Worm (Caenorhabditis elegans): ENCODE data around the gene set-2.
A peak's percentile ranks its signal among the peaks of the same experiment; 100 is the strongest.

Gene set-2

DNA sequence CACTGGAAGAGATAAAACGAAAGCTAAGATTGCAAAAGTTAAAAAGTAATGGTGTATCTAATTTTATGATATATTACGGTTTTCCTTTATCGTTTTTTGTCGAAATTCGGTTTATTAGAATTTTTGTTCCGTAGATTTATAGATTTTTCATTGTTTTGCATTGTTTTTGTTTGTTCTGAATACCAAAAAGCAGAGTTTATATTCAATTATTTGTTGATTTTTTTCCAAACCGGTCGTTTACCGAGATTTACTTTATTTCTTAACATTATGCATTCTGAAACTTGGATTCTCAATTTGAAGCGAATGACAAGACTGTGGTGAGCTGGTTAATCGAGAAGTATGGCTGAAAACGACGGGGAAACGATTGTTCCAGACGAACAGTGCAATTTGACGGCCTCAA, 7.0 kb upstream of the set-2 start, which contains the start of gene fsn-1:
Gene fsn-1, plus strand, starts transcription at position 301 of the 400 bp plus-strand sequence.
- no peak for TF ChIP-seq mml-1 (tag; optimal IDR thresholded peaks at IDR 0.05)
- TF ChIP-seq jun-1 (tag; optimal IDR thresholded peaks at IDR 0.05) = no peak
- TF ChIP-seq elt-2 (tag; optimal IDR thresholded peaks at IDR 0.05) = no peak
- no peak for TF ChIP-seq ama-1 (optimal IDR thresholded peaks at IDR 0.05)
- no peak for TF ChIP-seq R02D3.7 (tag; optimal IDR thresholded peaks at IDR 0.05)
- no peak for TF ChIP-seq egl-5 (tag; optimal IDR thresholded peaks at IDR 0.05)
- no peak for TF ChIP-seq unc-39 (tag; optimal IDR thresholded peaks at IDR 0.05)
- no peak for TF ChIP-seq ztf-11 (tag; optimal IDR thresholded peaks at IDR 0.05)
- TF ChIP-seq lsy-12 (tag; optimal IDR thresholded peaks at IDR 0.05) = no peak
- no peak for TF ChIP-seq skn-1 (tag; optimal IDR thresholded peaks at IDR 0.05)
- no peak for TF ChIP-seq nhr-43 (tag; optimal IDR thresholded peaks at IDR 0.05; ENCODE audit: poor library complexity, severe bottlenecking)
- TF ChIP-seq lin-39 (tag; optimal IDR thresholded peaks at IDR 0.05) = no peak
- TF ChIP-seq fkh-2 (tag; optimal IDR thresholded peaks at IDR 0.05) = no peak
- TF ChIP-seq nhr-12 (tag; optimal IDR thresholded peaks at IDR 0.05) = no peak

ce11 chrIII:4934896-4935628, 5.1 kb upstream of the set-2 start, which contains the start of gene mrps-18C:
mrps-18C (plus strand) TSS chrIII:4935578.
- TF ChIP-seq pqm-1 (tag; optimal IDR thresholded peaks at IDR 0.05) (no peak), egl-5 (tag; optimal IDR thresholded peaks at IDR 0.05) (no peak), pha-4 (tag; optimal IDR thresholded peaks at IDR 0.05) (peak; percentile 13), hmg-11 (tag; optimal IDR thresholded peaks at IDR 0.05) (peak; percentile 3), sea-2 (GFP tag; optimal IDR thresholded peaks at IDR 0.05) (no peak), lin-15B (tag; optimal IDR thresholded peaks at IDR 0.05) (peak; percentile 55), lin-39 (tag; optimal IDR thresholded peaks at IDR 0.05) (no peak), nhr-25 (tag; optimal IDR thresholded peaks at IDR 0.05) (no peak)

DNA sequence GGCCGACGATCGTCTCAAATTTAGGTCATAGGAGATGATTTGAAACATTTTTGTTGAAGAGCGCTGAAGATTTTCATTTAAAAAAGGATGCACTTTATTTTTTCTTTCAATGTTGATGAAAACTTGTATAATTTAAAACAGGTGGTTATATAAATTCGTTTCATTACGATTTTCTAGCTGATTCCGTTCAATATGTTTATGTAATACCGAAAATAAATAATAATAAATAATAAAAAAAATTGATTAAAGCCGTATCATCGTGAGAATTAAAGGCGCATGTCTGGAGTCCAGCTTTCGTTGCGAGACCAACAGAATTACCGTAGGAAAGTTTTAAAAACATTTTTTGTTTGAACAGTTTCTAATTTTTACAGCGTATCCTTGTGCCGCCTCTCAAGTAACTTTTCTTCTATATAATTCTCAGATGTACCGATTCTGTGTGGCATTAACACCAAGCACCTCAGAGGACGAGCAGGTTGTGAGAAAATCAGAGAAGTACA, 2.2 kb upstream of the set-2 start, which contains the start of the genes C26E6.12 and eri-9:
Gene C26E6.12, minus strand, starts transcription at position 51 of the 497 bp plus-strand sequence.
Gene eri-9, plus strand, starts transcription at position 248 of the 497 bp plus-strand sequence.
- no peak for TF ChIP-seq ztf-11 (tag; optimal IDR thresholded peaks at IDR 0.05)
- no peak for TF ChIP-seq mml-1 (tag; optimal IDR thresholded peaks at IDR 0.05)
- TF ChIP-seq jun-1 (tag; optimal IDR thresholded peaks at IDR 0.05) = no peak
- no peak for TF ChIP-seq egl-5 (tag; optimal IDR thresholded peaks at IDR 0.05)
- TF ChIP-seq pqm-1 (tag; optimal IDR thresholded peaks at IDR 0.05) = no peak
- no peak for TF ChIP-seq mdl-1 (tag; optimal IDR thresholded peaks at IDR 0.05)
- no peak for TF ChIP-seq fkh-10 (GFP tag; optimal IDR thresholded peaks at IDR 0.05)

- no peak for TF ChIP-seq mdl-1 (tag; optimal IDR thresholded peaks at IDR 0.05)
- TF ChIP-seq ceh-16 (tag; optimal IDR thresholded peaks at IDR 0.05) = no peak
- no peak for TF ChIP-seq nhr-23 (tag; optimal IDR thresholded peaks at IDR 0.05)
- TF ChIP-seq R02D3.7 (tag; optimal IDR thresholded peaks at IDR 0.05) = no peak
- no peak for TF ChIP-seq nhr-77 (tag; optimal IDR thresholded peaks at IDR 0.05)
- TF ChIP-seq nhr-43 (tag; optimal IDR thresholded peaks at IDR 0.05; ENCODE audit: poor library complexity, severe bottlenecking) = no peak
These were observed 5.9 kb downstream of the set-2 start for ce11 chrIII:4924134-4924533.

- TF ChIP-seq lin-39 (tag; optimal IDR thresholded peaks at IDR 0.05) = peak; percentile 6
- TF ChIP-seq nhr-43 (tag; optimal IDR thresholded peaks at IDR 0.05; ENCODE audit: poor library complexity, severe bottlenecking) = peak; percentile 71
- TF ChIP-seq nfya-1 (tag; optimal IDR thresholded peaks at IDR 0.05; ENCODE audit: insufficient read depth) = peak; percentile 28
These were observed 8.0 kb downstream of the set-2 start, which contains the start of gene mmab-1 for ce11 chrIII:4922020-4922419. mmab-1 (minus strand) TSS chrIII:4922114.

ce11 chrIII:4920221-4920620, 9.8 kb downstream of the set-2 start, which contains the start of gene ula-1:
ula-1 (minus strand) TSS chrIII:4920321.
- TF ChIP-seq mdl-1 (tag; optimal IDR thresholded peaks at IDR 0.05) (no peak), nhr-23 (tag; optimal IDR thresholded peaks at IDR 0.05) (no peak), nhr-25 (tag; optimal IDR thresholded peaks at IDR 0.05) (no peak), tbx-2 (tag; optimal IDR thresholded peaks at IDR 0.05) (no peak), ceh-82 (tag; optimal IDR thresholded peaks at IDR 0.05) (no peak), lin-15B (tag; optimal IDR thresholded peaks at IDR 0.05) (no peak), pqm-1 (tag; optimal IDR thresholded peaks at IDR 0.05) (no peak), ceh-16 (tag; optimal IDR thresholded peaks at IDR 0.05) (no peak), lsy-12 (tag; optimal IDR thresholded peaks at IDR 0.05) (no peak), nhr-43 (tag; optimal IDR thresholded peaks at IDR 0.05; ENCODE audit: poor library complexity, severe bottlenecking) (no peak), elt-2 (tag; optimal IDR thresholded peaks at IDR 0.05) (no peak), egl-27 (tag; optimal IDR thresholded peaks at IDR 0.05) (no peak)

Data from whole organism, L3 larva.